Fruit fly (Drosophila melanogaster): ENCODE results near the gene Lint-O.

Gene Lint-O

DNA sequence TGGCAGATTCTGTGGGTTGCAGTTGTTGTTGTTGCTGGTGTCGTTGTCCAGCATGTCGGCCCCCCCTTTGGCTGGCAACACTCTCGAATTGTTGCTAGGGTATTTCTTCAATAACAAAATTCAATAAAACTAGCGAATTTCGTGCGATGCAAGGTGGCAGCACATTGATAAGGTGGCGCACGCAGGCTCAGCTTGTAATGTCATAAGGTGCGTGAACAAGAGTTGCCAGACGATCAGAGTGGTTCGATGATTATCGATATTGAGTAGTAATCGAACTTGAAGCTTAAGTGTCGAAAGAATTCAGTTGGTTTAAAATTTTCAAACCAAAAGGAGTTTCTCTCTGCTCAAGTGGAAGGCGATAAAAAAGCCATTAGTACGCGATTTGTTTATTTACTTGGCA, 21.6 kb downstream of the Lint-O start, which contains the start of gene CG2701 (continued):
- TF ChIP-seq Eip74EF (GFP tag; optimal IDR thresholded peaks at IDR 0.05) (no peak), CG8765 (GFP tag; IDR thresholded peaks at IDR 0.05) (no peak), croc (GFP tag; conservative IDR thresholded peaks at IDR 0.05) (no peak), CG4730 (GFP tag; IDR thresholded peaks at IDR 0.05) (no peak), unc-4 (GFP tag; IDR thresholded peaks at IDR 0.05; ENCODE audit: partially characterized antibody) (peak; percentile 66), CG12744 (GFP tag; optimal IDR thresholded peaks at IDR 0.05) (no peak), Optix (GFP tag; IDR thresholded peaks at IDR 0.05) (no peak), schlank (tag; optimal IDR thresholded peaks at IDR 0.05) (no peak), kni (GFP tag; optimal IDR thresholded peaks at IDR 0.05) (no peak), Max (GFP tag; optimal IDR thresholded peaks at IDR 0.05) (no peak), CG9876 (GFP tag; optimal IDR thresholded peaks at IDR 0.05) (no peak), Neu2 (GFP tag; optimal IDR thresholded peaks at IDR 0.05; ENCODE audit: borderline replicate concordance) (peak; percentile 78), bowl (GFP tag; IDR thresholded peaks at IDR 0.05) (no peak), Ada2b (GFP tag; IDR thresholded peaks at IDR 0.05) (no peak), HmgD (GFP tag; optimal IDR thresholded peaks at IDR 0.05) (peak; percentile 68), Dbx (GFP tag; IDR thresholded peaks at IDR 0.05) (0 out of 3 replicates have a peak, but pooled peaks have one; percentile 36), org-1 (GFP tag; optimal IDR thresholded peaks at IDR 0.05) (no peak), ATbp (GFP tag; optimal IDR thresholded peaks at IDR 0.05) (no peak), zfh2 (GFP tag; optimal IDR thresholded peaks at IDR 0.05) (peak; percentile 36), jing (GFP tag; optimal IDR thresholded peaks at IDR 0.05) (no peak), grn (GFP tag; optimal IDR thresholded peaks at IDR 0.05) (no peak), CG31365 (tag; optimal IDR thresholded peaks at IDR 0.05) (no peak), CG1529 (GFP tag; optimal IDR thresholded peaks at IDR 0.05) (no peak), CG32767 (GFP tag; IDR thresholded peaks at IDR 0.05) (no peak), repo (GFP tag; optimal IDR thresholded peaks at IDR 0.05) (no peak), Rfx (GFP tag; IDR thresholded peaks at IDR 0.05) (peak; percentile 9; the same call in 1 of the 2 replicates), mld (GFP tag; IDR thresholded peaks at IDR 0.05; ENCODE audit: partially characterized antibody) (no peak), Adf1 (GFP tag; IDR thresholded peaks at IDR 0.05) (no peak), tio (GFP tag; optimal IDR thresholded peaks at IDR 0.05) (no peak), CG6254 (GFP tag; optimal IDR thresholded peaks at IDR 0.05) (no peak), br (optimal IDR thresholded peaks at IDR 0.05) (no peak), pzg (GFP tag; optimal IDR thresholded peaks at IDR 0.05) (peak; percentile 85), mam (GFP tag; optimal IDR thresholded peaks at IDR 0.05) (peak; percentile 35), zen (tag; optimal IDR thresholded peaks at IDR 0.05) (no peak), CG18262 (tag; optimal IDR thresholded peaks at IDR 0.05) (no peak), psq (GFP tag; optimal IDR thresholded peaks at IDR 0.05) (no peak), zen2 (GFP tag; IDR thresholded peaks at IDR 0.05; ENCODE audit: partially characterized antibody) (peak; percentile 49; the same call in 1 of the 3 replicates), Fer2 (tag; optimal IDR thresholded peaks at IDR 0.05) (no peak), Blimp-1 (GFP tag; optimal IDR thresholded peaks at IDR 0.05) (no peak), slou (GFP tag; optimal IDR thresholded peaks at IDR 0.05) (no peak), pfk (GFP tag; optimal IDR thresholded peaks at IDR 0.05) (no peak), CG1233 (GFP tag; optimal IDR thresholded peaks at IDR 0.05) (no peak), Sry-δ (GFP tag; optimal IDR thresholded peaks at IDR 0.05) (peak; percentile 77), dan (GFP tag; IDR thresholded peaks at IDR 0.05) (no peak), CG14014 (GFP tag; IDR thresholded peaks at IDR 0.05) (no peak), CG12071 (GFP tag; optimal IDR thresholded peaks at IDR 0.05) (no peak), CG13424 (tag; optimal IDR thresholded peaks at IDR 0.05) (no peak), CG3995 (GFP tag; optimal IDR thresholded peaks at IDR 0.05) (no peak), CG9797 (GFP tag; optimal IDR thresholded peaks at IDR 0.05) (peak; percentile 8), CG8089 (GFP tag; optimal IDR thresholded peaks at IDR 0.05) (no peak), CG12155 (GFP tag; optimal IDR thresholded peaks at IDR 0.05) (no peak), CG3407 (GFP tag; optimal IDR thresholded peaks at IDR 0.05) (no peak)
